Fruit fly (Drosophila melanogaster): Measurements from ENCODE around the gene Met.

The Met gene

dm6 chrX:11652991-11653390, 37.1 kb downstream of the Met start (continued):
- TF ChIP-seq CG9727 (GFP tag; optimal IDR thresholded peaks at IDR 0.05) = peak; percentile 8
- TF ChIP-seq CG12219 (GFP tag; optimal IDR thresholded peaks at IDR 0.05) = peak; percentile 1
- peak; percentile 32; the same call in 1 of the 2 replicates for TF ChIP-seq Ptx1 (GFP tag; IDR thresholded peaks at IDR 0.05)
- TF ChIP-seq Deaf1 (tag; optimal IDR thresholded peaks at IDR 0.05) = no peak
- TF ChIP-seq tll (GFP tag; optimal IDR thresholded peaks at IDR 0.05) = no peak
- no peak for TF ChIP-seq zen (tag; optimal IDR thresholded peaks at IDR 0.05)
- TF ChIP-seq gfzf (GFP tag; optimal IDR thresholded peaks at IDR 0.05) = no peak
- no peak for TF ChIP-seq Lim3 (GFP tag; IDR thresholded peaks at IDR 0.05)
- TF ChIP-seq Spps (tag; optimal IDR thresholded peaks at IDR 0.05) = no peak
- TF ChIP-seq CG3407 (GFP tag; optimal IDR thresholded peaks at IDR 0.05) = peak; percentile 6
- TF ChIP-seq so (GFP tag; IDR thresholded peaks at IDR 0.05) = no peak
- TF ChIP-seq HLH54F (GFP tag; optimal IDR thresholded peaks at IDR 0.05) = no peak
- no peak for TF ChIP-seq Ravus (GFP tag; IDR thresholded peaks at IDR 0.05)
- TF ChIP-seq CG9215 (GFP tag; IDR thresholded peaks at IDR 0.05) = no peak
- TF ChIP-seq CG9932 (GFP tag; IDR thresholded peaks at IDR 0.05) = no peak
- TF ChIP-seq D (optimal IDR thresholded peaks at IDR 0.05) = no peak
- TF ChIP-seq D (GFP tag; optimal IDR thresholded peaks at IDR 0.05) = no peak
- TF ChIP-seq CG1792 (GFP tag; optimal IDR thresholded peaks at IDR 0.05) = no peak
- no peak for TF ChIP-seq pum (GFP tag; optimal IDR thresholded peaks at IDR 0.05)
- no peak for TF ChIP-seq CG15514 (GFP tag; optimal IDR thresholded peaks at IDR 0.05)
- TF ChIP-seq seq (GFP tag; IDR thresholded peaks at IDR 0.05) = no peak
- no peak for TF ChIP-seq inv (GFP tag; IDR thresholded peaks at IDR 0.05; ENCODE audit: partially characterized antibody)
- TF ChIP-seq CrebB (tag; optimal IDR thresholded peaks at IDR 0.05) = no peak
- TF ChIP-seq Nf-YB (GFP tag; optimal IDR thresholded peaks at IDR 0.05) = no peak
- TF ChIP-seq HLH4C (GFP tag; IDR thresholded peaks at IDR 0.05; ENCODE audit: partially characterized antibody) = no peak
- TF ChIP-seq Ada2b (GFP tag; IDR thresholded peaks at IDR 0.05) = peak; percentile 49; the same call in 1 of the 2 replicates
- no peak for TF ChIP-seq crc (GFP tag; optimal IDR thresholded peaks at IDR 0.05)
- TF ChIP-seq pfk (GFP tag; optimal IDR thresholded peaks at IDR 0.05) = no peak
- no peak for TF ChIP-seq cad (GFP tag; optimal IDR thresholded peaks at IDR 0.05)
- peak; percentile 29 for TF ChIP-seq CG7839 (tag; optimal IDR thresholded peaks at IDR 0.05)
- no peak for TF ChIP-seq HmgD (GFP tag; optimal IDR thresholded peaks at IDR 0.05)
- TF ChIP-seq CG33213 (GFP tag; optimal IDR thresholded peaks at IDR 0.05) = no peak
- TF ChIP-seq vfl (GFP tag; optimal IDR thresholded peaks at IDR 0.05) = no peak
- TF ChIP-seq Gug (GFP tag; IDR thresholded peaks at IDR 0.05) = 0 out of 4 replicates have a peak, but pooled peaks have one; percentile 24
- TF ChIP-seq insv (GFP tag; optimal IDR thresholded peaks at IDR 0.05) = no peak
- no peak for TF ChIP-seq CG6765 (GFP tag; optimal IDR thresholded peaks at IDR 0.05)
- TF ChIP-seq CG9876 (GFP tag; optimal IDR thresholded peaks at IDR 0.05) = no peak
- no peak for TF ChIP-seq CG6813 (GFP tag; optimal IDR thresholded peaks at IDR 0.05)
- TF ChIP-seq fd96Cb (tag; optimal IDR thresholded peaks at IDR 0.05) = peak; percentile 48
- TF ChIP-seq ac (GFP tag; optimal IDR thresholded peaks at IDR 0.05) = no peak
- no peak for TF ChIP-seq vnd (GFP tag; IDR thresholded peaks at IDR 0.05; ENCODE audit: partially characterized antibody)
- TF ChIP-seq CG5245 (GFP tag; optimal IDR thresholded peaks at IDR 0.05) = no peak
- TF ChIP-seq Dp (GFP tag; optimal IDR thresholded peaks at IDR 0.05) = no peak
- no peak; the same call in 2 of the 3 replicates for TF ChIP-seq Dbx (GFP tag; IDR thresholded peaks at IDR 0.05)
- no peak for TF ChIP-seq emc (GFP tag; optimal IDR thresholded peaks at IDR 0.05)
- TF ChIP-seq Hr3 (GFP tag; optimal IDR thresholded peaks at IDR 0.05) = no peak
- TF ChIP-seq CG14860 (GFP tag; IDR thresholded peaks at IDR 0.05; ENCODE audit: partially characterized antibody) = no peak
- no peak for TF ChIP-seq tna (GFP tag; IDR thresholded peaks at IDR 0.05; ENCODE audit: partially characterized antibody)
- 0 out of 2 replicates have a peak, but pooled peaks have one; percentile 17 for TF ChIP-seq stc (GFP tag; IDR thresholded peaks at IDR 0.05)
- 0 out of 2 replicates have a peak, but pooled peaks have one; percentile 19 for TF ChIP-seq CG10366 (GFP tag; IDR thresholded peaks at IDR 0.05)
- TF ChIP-seq lov (optimal IDR thresholded peaks at IDR 0.05) = no peak
- no peak for TF ChIP-seq lov (GFP tag; IDR thresholded peaks at IDR 0.05)
